Worm (Caenorhabditis elegans) whole organism, early embryonic: ENCODE results near the gene cyp-13A5.

Experiments used
- ceh-13 ChIP-seq: fragments of 200-800 bp; sonication (Bioruptor generic); optimal IDR thresholded peaks from 2 replicates; lab custom pipeline; 2018; ENCODE audit warnings: mild to moderate bottlenecking, missing genetic modification characterization, missing compliant biosample characterization
- ets-7 ChIP-seq: sonication (generic microtip); optimal IDR thresholded peaks from 2 replicates; lab custom pipeline; 2016; ENCODE audit warnings: missing genotype, missing genetic modification characterization, missing compliant biosample characterization
- hnd-1 ChIP-seq: sonication (generic microtip); optimal IDR thresholded peaks from 2 replicates; lab custom pipeline; 2016; ENCODE audit warnings: missing genetic modification characterization, missing compliant biosample characterization
- tra-4 ChIP-seq: sonication (generic microtip); optimal IDR thresholded peaks from 2 replicates; lab custom pipeline; 2017; ENCODE audit warnings: missing genetic modification characterization, missing compliant biosample characterization

DNA sequence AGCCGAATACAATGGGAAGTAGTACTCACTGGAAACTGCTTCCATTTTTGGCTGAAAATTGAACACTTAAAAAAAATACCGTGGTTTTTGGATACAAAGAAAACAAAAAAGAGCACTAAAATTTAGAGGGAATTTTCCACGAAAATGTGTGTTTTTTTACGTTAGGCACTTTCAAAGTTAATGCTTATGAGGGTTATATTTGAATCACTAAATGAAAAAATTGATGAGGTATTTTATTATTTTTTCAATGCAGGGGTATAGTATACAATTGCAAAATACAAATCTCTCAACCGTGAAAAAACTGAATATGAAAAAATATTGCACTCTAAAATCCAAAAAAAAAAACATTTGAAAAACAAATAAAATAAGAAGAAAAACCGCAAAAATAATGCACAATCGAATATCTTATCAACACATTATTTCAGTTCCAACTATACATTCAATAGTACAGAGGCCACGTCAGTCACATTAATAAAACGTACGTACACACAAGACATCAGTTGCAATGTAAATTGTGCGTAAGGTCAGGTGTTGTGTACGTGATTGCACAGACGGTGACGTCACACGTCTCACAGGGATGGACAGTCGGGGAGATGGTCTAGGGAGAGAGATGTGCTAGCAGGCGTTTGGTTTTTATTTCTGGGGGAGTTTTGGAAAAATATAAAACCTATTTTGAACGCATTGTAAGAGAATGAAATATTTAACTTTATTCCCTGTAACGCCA, 30.2 kb downstream of the cyp-13A5 start, which contains the start of gene aqp-10:
- TF ChIP-seq hnd-1 = no peak
- no peak for TF ChIP-seq tra-4 (tag; lab: Kevin White, UChicago)
- TF ChIP-seq ceh-13 (GFP tag; lab: Kevin White, UChicago) = no peak
- no peak for TF ChIP-seq ets-7 (tag; lab: Kevin White, UChicago)
